Fruit fly (Drosophila melanogaster): ENCODE results near the gene CG18754.

CG18754 gene

dm6 chr3R:23638351-23638750, 45.5 kb upstream of the CG18754 start (continued):
- TF ChIP-seq CG15073 (GFP tag; optimal IDR thresholded peaks at IDR 0.05) (no peak), CG17612 (GFP tag; IDR thresholded peaks at IDR 0.05) (no peak), sens (GFP tag) (peak; percentile 68)

- no peak for TF ChIP-seq CG10431 (GFP tag; optimal IDR thresholded peaks at IDR 0.05)
- TF ChIP-seq Ets65A (GFP tag) = peak; percentile 74
- 0 out of 2 replicates have a peak, but pooled peaks have one; percentile 15 for TF ChIP-seq Atf6 (GFP tag; IDR thresholded peaks at IDR 0.05)
- no peak for TF ChIP-seq Asciz (GFP tag; optimal IDR thresholded peaks at IDR 0.05)
Observed at dm6 chr3R:23639583-23639982, 44.3 kb upstream of the CG18754 start.

- TF ChIP-seq Dbx (GFP tag; IDR thresholded peaks at IDR 0.05) (no peak), chn (GFP tag; optimal IDR thresholded peaks at IDR 0.05) (no peak), CG8944 (GFP tag; optimal IDR thresholded peaks at IDR 0.05) (no peak), gcm (GFP tag; optimal IDR thresholded peaks at IDR 0.05) (no peak), CG8478 (optimal IDR thresholded peaks at IDR 0.05) (no peak), CG11695 (GFP tag; IDR thresholded peaks at IDR 0.05) (no peak), sens (GFP tag) (peak; percentile 12), sqz (GFP tag; optimal IDR thresholded peaks at IDR 0.05) (no peak), exex (tag; optimal IDR thresholded peaks at IDR 0.05) (no peak), Nf-YA (GFP tag; IDR thresholded peaks at IDR 0.05) (no peak), CG32767 (GFP tag; IDR thresholded peaks at IDR 0.05) (no peak), maf-S (GFP tag; optimal IDR thresholded peaks at IDR 0.05) (no peak), CG12942 (GFP tag; optimal IDR thresholded peaks at IDR 0.05) (no peak), CG6791 (GFP tag; IDR thresholded peaks at IDR 0.05; ENCODE audit: partially characterized antibody) (no peak), Blimp-1 (GFP tag; optimal IDR thresholded peaks at IDR 0.05) (peak; percentile 62), CG8924 (tag; optimal IDR thresholded peaks at IDR 0.05) (no peak), ATbp (GFP tag; optimal IDR thresholded peaks at IDR 0.05) (peak; percentile 15), knrl (GFP tag; IDR thresholded peaks at IDR 0.05; ENCODE audit: partially characterized antibody) (no peak), peb (GFP tag; IDR thresholded peaks at IDR 0.05) (no peak), CG4328 (GFP tag; optimal IDR thresholded peaks at IDR 0.05) (no peak), rib (GFP tag; IDR thresholded peaks at IDR 0.05) (no peak), az2 (GFP tag; optimal IDR thresholded peaks at IDR 0.05) (no peak), Rfx (GFP tag; IDR thresholded peaks at IDR 0.05) (no peak), vnd (GFP tag; IDR thresholded peaks at IDR 0.05; ENCODE audit: partially characterized antibody) (no peak), MTF-1 (GFP tag; optimal IDR thresholded peaks at IDR 0.05; ENCODE audit: borderline replicate concordance) (no peak), CG2712 (tag; optimal IDR thresholded peaks at IDR 0.05) (no peak), CG13424 (tag; optimal IDR thresholded peaks at IDR 0.05) (no peak), psq (GFP tag; optimal IDR thresholded peaks at IDR 0.05) (no peak), Usf (GFP tag; optimal IDR thresholded peaks at IDR 0.05) (no peak), D (optimal IDR thresholded peaks at IDR 0.05) (no peak), D (GFP tag; optimal IDR thresholded peaks at IDR 0.05) (no peak), CG11456 (GFP tag; IDR thresholded peaks at IDR 0.05) (no peak), kah (GFP tag; optimal IDR thresholded peaks at IDR 0.05) (no peak), grau (tag; optimal IDR thresholded peaks at IDR 0.05) (peak; percentile 7), Myb (GFP tag; optimal IDR thresholded peaks at IDR 0.05) (no peak), CG17829 (tag; optimal IDR thresholded peaks at IDR 0.05) (no peak)
Observed at dm6 chr3R:23642836-23643235, 41.0 kb upstream of the CG18754 start.
